Fruit fly (Drosophila melanogaster): ENCODE measurements around the gene Spn28Dc.

DNA sequence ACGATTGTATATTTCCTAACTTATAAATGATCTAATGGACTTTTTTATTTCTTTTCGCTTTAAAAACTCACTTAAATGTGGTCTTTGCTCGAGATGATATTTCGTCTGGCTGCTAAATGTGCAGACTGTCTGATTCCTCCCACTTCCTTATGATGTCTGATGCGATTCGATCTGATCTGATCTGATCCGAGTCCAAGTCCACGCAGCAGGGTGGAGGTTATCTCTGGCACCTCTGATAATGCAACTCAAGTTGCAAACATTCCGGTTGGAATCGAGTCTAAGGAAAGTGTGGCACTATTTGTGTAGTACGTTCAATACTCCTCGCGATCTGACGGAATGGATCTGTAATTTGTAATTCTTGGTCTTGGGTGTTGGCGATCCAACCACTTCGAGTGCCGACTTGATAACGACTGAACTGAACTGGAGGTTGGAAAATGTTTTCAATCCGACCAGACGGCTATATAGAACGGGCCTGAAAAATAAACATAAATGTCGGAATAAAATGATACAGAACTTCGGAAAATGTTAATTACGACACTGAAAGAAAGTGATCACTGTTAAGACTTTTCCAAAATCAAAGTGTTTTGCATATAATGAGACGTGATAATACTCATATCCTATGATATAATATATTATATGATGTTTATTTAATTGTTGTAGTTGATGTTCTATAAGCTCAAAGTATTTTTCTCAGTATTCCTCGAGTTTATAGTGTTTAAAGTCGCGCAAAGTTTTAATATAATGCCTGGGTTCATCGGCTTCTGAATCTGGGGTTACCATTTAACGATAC, 9.5 kb downstream of the Spn28Dc start:
- no peak for TF ChIP-seq CG12768 (GFP tag; optimal IDR thresholded peaks at IDR 0.05)
- TF ChIP-seq Mnt (GFP tag; optimal IDR thresholded peaks at IDR 0.05) = no peak
- TF ChIP-seq CG11617 (GFP tag; optimal IDR thresholded peaks at IDR 0.05) = no peak
- no peak for TF ChIP-seq CG14711 (tag; optimal IDR thresholded peaks at IDR 0.05)
- TF ChIP-seq bab1 (GFP tag; optimal IDR thresholded peaks at IDR 0.05) = no peak
- no peak for TF ChIP-seq toe (GFP tag; optimal IDR thresholded peaks at IDR 0.05)
- no peak for TF ChIP-seq CG7045 (GFP tag; optimal IDR thresholded peaks at IDR 0.05)
- no peak for TF ChIP-seq CG5204 (GFP tag; optimal IDR thresholded peaks at IDR 0.05)
- no peak for TF ChIP-seq Hr96 (GFP tag; optimal IDR thresholded peaks at IDR 0.05)
- TF ChIP-seq Crg-1 (GFP tag; optimal IDR thresholded peaks at IDR 0.05) = no peak
- TF ChIP-seq Clk (GFP tag; optimal IDR thresholded peaks at IDR 0.05) = no peak
- no peak for TF ChIP-seq pad (GFP tag; optimal IDR thresholded peaks at IDR 0.05)
- TF ChIP-seq CG7101 (tag; optimal IDR thresholded peaks at IDR 0.05) = no peak

Data from whole organism, adult.